Worm (Caenorhabditis elegans) whole organism, young adult: ENCODE measurements around the gene W02D7.12.

ENCODE experiments used
- B0019.2 ChIP-seq: fragments of 200-800 bp; sonication (Bioruptor generic); conservative IDR thresholded peaks from 2 replicates; pipeline ENCODE4 v1.3.6; 2022; ENCODE audit warnings: missing genetic modification reagents, missing genetic modification characterization, missing compliant biosample characterization
- B0035.1 ChIP-seq: sonication (generic microtip); optimal IDR thresholded peaks from 2 replicates; lab custom pipeline; 2016; ENCODE audit warnings: missing genetic modification characterization, mild to moderate bottlenecking, missing compliant biosample characterization, missing genotype, missing genetic modification reagents
- B0261.1 ChIP-seq: sonication (generic microtip); optimal IDR thresholded peaks from 2 replicates; lab custom pipeline; 2016; ENCODE audit warnings: mild to moderate bottlenecking, missing genetic modification characterization, moderate library complexity, missing compliant biosample characterization
- F10E7.11 ChIP-seq: sonication (generic microtip); optimal IDR thresholded peaks from 2 replicates; lab custom pipeline; 2017; ENCODE audit warnings: mild to moderate bottlenecking, missing genetic modification characterization, moderate library complexity, missing compliant biosample characterization
- F22D6.2 ChIP-seq: sonication (generic microtip); optimal IDR thresholded peaks from 2 replicates; lab custom pipeline; 2016; ENCODE audit warnings: mild to moderate bottlenecking, missing genetic modification characterization, missing compliant biosample characterization
- F37B4.10 ChIP-seq: fragments of 200-800 bp; sonication (Bioruptor generic); IDR thresholded peaks from 2 replicates; pipeline ENCODE4 v1.3.6; 2022; ENCODE audit warnings: missing genetic modification characterization, missing compliant biosample characterization
- F39B2.1 ChIP-seq: fragments of 200-800 bp; sonication (Bioruptor generic); IDR thresholded peaks from 2 replicates; pipeline ENCODE4 v1.3.6; 2022; ENCODE audit warnings: missing genetic modification reagents, missing genetic modification characterization, missing compliant biosample characterization
- F49E8.2 ChIP-seq: sonication (generic microtip); optimal IDR thresholded peaks from 3 replicates; lab custom pipeline; 2017; ENCODE audit warnings: missing genetic modification characterization, mild to moderate bottlenecking, missing compliant biosample characterization, antibody characterized with exemption, moderate library complexity; ENCODE audit not compliant: insufficient read depth
- F55B11.4 ChIP-seq: sonication (generic microtip); optimal IDR thresholded peaks from 2 replicates; lab custom pipeline; 2016; ENCODE audit warnings: missing compliant biosample characterization, missing genetic modification characterization, borderline replicate concordance; ENCODE audit not compliant: insufficient read depth
- F57C9.4 ChIP-seq: sonication (generic microtip); optimal IDR thresholded peaks from 2 replicates; lab custom pipeline; 2017; ENCODE audit warnings: mild to moderate bottlenecking, missing genetic modification characterization, missing compliant biosample characterization
- K11D2.4 ChIP-seq: fragments of 200-800 bp; sonication (Bioruptor generic); IDR thresholded peaks from 2 replicates; pipeline ENCODE4 v1.3.6; 2022; ENCODE audit warnings: missing genetic modification reagents, missing genetic modification characterization, missing compliant biosample characterization
- T07F8.4 ChIP-seq: sonication (generic microtip); optimal IDR thresholded peaks from 2 replicates; lab custom pipeline; 2016; ENCODE audit warnings: mild to moderate bottlenecking, missing genetic modification characterization, moderate library complexity, missing compliant biosample characterization
- T26A5.8 ChIP-seq: sonication (generic microtip); optimal IDR thresholded peaks from 2 replicates; lab custom pipeline; 2016; ENCODE audit warnings: missing genetic modification characterization, missing compliant biosample characterization
- Y53G8AR.9 ChIP-seq: fragments of 200-800 bp; sonication (Bioruptor generic); conservative IDR thresholded peaks from 2 replicates; pipeline ENCODE4 v1.3.6; 2022; ENCODE audit warnings: missing genetic modification reagents, missing genetic modification characterization, missing compliant biosample characterization
- Y56A3A.18 ChIP-seq: fragments of 200-800 bp; sonication (Bioruptor generic); IDR thresholded peaks from 2 replicates; pipeline ENCODE4 v1.3.6; 2022; ENCODE audit warnings: missing genetic modification reagents, missing genetic modification characterization, missing compliant biosample characterization
- akir-1 ChIP-seq: fragments of 200-800 bp; sonication (Bioruptor generic); optimal IDR thresholded peaks from 2 replicates; lab custom pipeline; 2018; ENCODE audit warnings: mild to moderate bottlenecking, missing genetic modification characterization, moderate library complexity, missing compliant biosample characterization
- atf-7 ChIP-seq: sonication (generic microtip); optimal IDR thresholded peaks from 2 replicates; lab custom pipeline; 2017; ENCODE audit warnings: mild to moderate bottlenecking, missing genetic modification characterization, missing compliant biosample characterization
- athp-1 ChIP-seq: sonication (generic microtip); optimal IDR thresholded peaks from 2 replicates; lab custom pipeline; 2017; ENCODE audit warnings: mild to moderate bottlenecking, missing genetic modification characterization, missing compliant biosample characterization
- bed-1 ChIP-seq: fragments of 200-800 bp; sonication (Bioruptor generic); IDR thresholded peaks from 2 replicates; pipeline ENCODE4 v1.3.6; 2022; ENCODE audit warnings: missing genetic modification reagents, missing genetic modification characterization, missing compliant biosample characterization
- ccch-3 ChIP-seq: fragments of 200-800 bp; sonication (Bioruptor generic); optimal IDR thresholded peaks from 2 replicates; lab custom pipeline; 2018; ENCODE audit warnings: mild to moderate bottlenecking, missing genetic modification characterization, missing compliant biosample characterization
- ceh-100 ChIP-seq: fragments of 200-800 bp; sonication (Bioruptor generic); IDR thresholded peaks from 2 replicates; pipeline ENCODE4 v1.3.6; 2022; ENCODE audit warnings: missing genetic modification reagents, missing genetic modification characterization, missing compliant biosample characterization
- ceh-40 ChIP-seq: fragments of 200-800 bp; sonication (Bioruptor generic); IDR thresholded peaks from 2 replicates; pipeline ENCODE4 v1.3.6; 2022; ENCODE audit warnings: missing genetic modification characterization, missing compliant biosample characterization
- ceh-79 ChIP-seq: sonication (generic microtip); optimal IDR thresholded peaks from 2 replicates; lab custom pipeline; 2017; ENCODE audit warnings: mild to moderate bottlenecking, missing genetic modification characterization, missing compliant biosample characterization
- ceh-91 ChIP-seq: fragments of 200-800 bp; sonication (Bioruptor generic); IDR thresholded peaks from 2 replicates; pipeline ENCODE4 v1.3.6; 2022; ENCODE audit warnings: missing genetic modification reagents, missing genetic modification characterization, missing compliant biosample characterization
- die-1 ChIP-seq: sonication (generic microtip); optimal IDR thresholded peaks from 2 replicates; lab custom pipeline; 2016; ENCODE audit warnings: missing genotype, mild to moderate bottlenecking, missing genetic modification characterization, missing compliant biosample characterization
- dox-1 ChIP-seq: fragments of 200-800 bp; sonication (Bioruptor generic); IDR thresholded peaks from 2 replicates; pipeline ENCODE4 v1.3.6; 2022; ENCODE audit warnings: missing genetic modification reagents, missing genetic modification characterization, missing compliant biosample characterization
- egrh-3 ChIP-seq: fragments of 200-800 bp; sonication (Bioruptor generic); IDR thresholded peaks from 2 replicates; pipeline ENCODE4 v1.3.6; 2022; ENCODE audit warnings: missing genetic modification reagents, missing genetic modification characterization, missing compliant biosample characterization
- hlh-12 ChIP-seq: sonication (generic microtip); optimal IDR thresholded peaks from 2 replicates; lab custom pipeline; 2016; ENCODE audit warnings: missing genetic modification characterization, missing compliant biosample characterization
- hlh-26 ChIP-seq: fragments of 200-800 bp; sonication (Bioruptor generic); conservative IDR thresholded peaks from 2 replicates; pipeline ENCODE4 v1.3.6; 2022; ENCODE audit warnings: missing genetic modification reagents, missing genetic modification characterization, missing compliant biosample characterization
- lag-1 ChIP-seq: fragments of 200-800 bp; sonication (Bioruptor generic); IDR thresholded peaks from 2 replicates; pipeline ENCODE4 v1.3.6; 2022; ENCODE audit warnings: missing genetic modification reagents, missing genetic modification characterization, missing compliant biosample characterization
- lin-40 ChIP-seq: sonication (generic microtip); optimal IDR thresholded peaks from 2 replicates; lab custom pipeline; 2016; ENCODE audit warnings: missing genetic modification characterization, mild to moderate bottlenecking, missing compliant biosample characterization, missing genotype, missing genetic modification reagents
- madf-3 ChIP-seq: fragments of 200-800 bp; sonication (Bioruptor generic); IDR thresholded peaks from 2 replicates; pipeline ENCODE4 v1.3.6; 2022; ENCODE audit warnings: missing genetic modification reagents, missing genetic modification characterization, missing compliant biosample characterization
- nfya-1 ChIP-seq: sonication (generic microtip); optimal IDR thresholded peaks from 2 replicates; lab custom pipeline; 2017; ENCODE audit warnings: antibody characterized with exemption, missing compliant biosample characterization, missing genetic modification characterization, borderline replicate concordance; ENCODE audit not compliant: insufficient read depth
- nfya-2 ChIP-seq: fragments of 200-800 bp; sonication (Bioruptor generic); IDR thresholded peaks from 2 replicates; pipeline ENCODE4 v1.3.6; 2022; ENCODE audit warnings: missing genetic modification reagents, missing genetic modification characterization, missing compliant biosample characterization
- nfyb-1 ChIP-seq: fragments of 200-800 bp; sonication (Bioruptor generic); IDR thresholded peaks from 2 replicates; pipeline ENCODE4 v1.3.6; 2022; ENCODE audit warnings: missing genetic modification reagents, missing genetic modification characterization, missing compliant biosample characterization
- nhr-120 ChIP-seq: fragments of 200-800 bp; sonication (Bioruptor generic); IDR thresholded peaks from 2 replicates; pipeline ENCODE4 v1.3.6; 2022; ENCODE audit warnings: missing genetic modification characterization, missing compliant biosample characterization
- nhr-90 ChIP-seq: sonication (generic microtip); optimal IDR thresholded peaks from 2 replicates; lab custom pipeline; 2016; ENCODE audit warnings: missing genotype, mild to moderate bottlenecking, missing genetic modification characterization, missing compliant biosample characterization
- pbrm-1 ChIP-seq: fragments of 200-800 bp; sonication (Bioruptor generic); IDR thresholded peaks from 2 replicates; pipeline ENCODE4 v1.3.6; 2022; ENCODE audit warnings: missing genetic modification reagents, missing genetic modification characterization, missing compliant biosample characterization
- rec-8 ChIP-seq, 2 experiments: sonication (generic microtip); optimal IDR thresholded peaks; 2 replicates each; lab custom pipeline; 2016; ENCODE audit warnings: mild to moderate bottlenecking in 2 of 2, missing genetic modification characterization in 2 of 2, missing genetic modification reagents in 2 of 2, missing genotype in 2 of 2, missing biosample characterization in 1 of 2, missing compliant biosample characterization in 1 of 2, moderate library complexity in 1 of 2
- repo-1 ChIP-seq: sonication (generic microtip); optimal IDR thresholded peaks from 2 replicates; lab custom pipeline; 2017; ENCODE audit warnings: mild to moderate bottlenecking, missing genetic modification characterization, missing compliant biosample characterization
- rpc-1 ChIP-seq, 2 experiments: fragments of 150-350 bp in 1 of 2; sonication (generic microtip) in 1 of 2; optimal IDR thresholded peaks; 2 replicates each; lab custom pipeline; 2014 to 2018; ENCODE audit warnings: missing biosample characterization in 1 of 2, missing genetic modification characterization in 1 of 2, missing genetic modification reagents in 1 of 2, missing genotype in 1 of 2
- sdz-38 ChIP-seq: sonication (generic microtip); optimal IDR thresholded peaks from 2 replicates; lab custom pipeline; 2016; ENCODE audit warnings: missing genotype, missing genetic modification characterization, missing compliant biosample characterization
- snpc-3.4 ChIP-seq: sonication (generic microtip); optimal IDR thresholded peaks from 2 replicates; lab custom pipeline; 2017; ENCODE audit warnings: missing genetic modification characterization, mild to moderate bottlenecking, missing compliant biosample characterization, antibody characterized with exemption, moderate library complexity, missing genotype, missing genetic modification reagents
- snpc-4 ChIP-seq, 5 experiments: fragments of 150-350 bp in 1 of 5; sonication (generic microtip) in 4 of 5; optimal IDR thresholded peaks; 2 replicates each; lab custom pipeline; 2014 to 2018; ENCODE audit warnings: missing genetic modification characterization in 5 of 5, missing biosample characterization in 3 of 5, antibody characterized with exemption in 2 of 5, mild to moderate bottlenecking in 2 of 5, missing compliant biosample characterization in 2 of 5, missing genotype in 2 of 5, moderate library complexity in 2 of 5, missing genetic modification reagents in 1 of 5
- tbx-9 ChIP-seq: sonication (generic microtip); optimal IDR thresholded peaks from 2 replicates; lab custom pipeline; 2016; ENCODE audit warnings: borderline replicate concordance, missing genetic modification characterization, inconsistent platforms, missing compliant biosample characterization
- unc-62 ChIP-seq: fragments of 150-350 bp; optimal IDR thresholded peaks from 2 replicates; lab custom pipeline; 2014; ENCODE audit warnings: missing biosample characterization, missing genetic modification reagents, missing genetic modification characterization

The W02D7.12 gene

DNA sequence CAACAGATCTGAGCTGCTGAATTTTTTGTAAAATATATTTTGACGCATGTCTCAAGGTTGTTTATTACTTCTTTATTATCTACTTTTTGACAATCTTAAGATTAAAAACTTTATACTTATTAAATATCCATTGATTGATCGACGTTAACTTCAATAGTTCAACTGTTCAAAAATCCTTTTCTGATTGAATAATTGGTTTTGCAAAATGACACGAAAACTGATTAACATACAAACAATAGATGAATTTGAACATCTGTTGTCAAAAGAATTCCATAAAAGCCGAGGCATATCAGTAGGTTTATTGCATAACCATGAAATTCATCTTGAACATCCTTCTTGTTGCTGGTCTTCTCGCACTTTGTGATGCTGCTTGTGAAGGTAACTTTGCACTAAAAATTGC is at the start of gene W02D7.12:
Gene W02D7.12, plus strand, starts transcription at position 301 of the 400 bp plus-strand sequence.
- TF ChIP-seq repo-1 (tag; lab: Kevin White, UChicago) (no peak), F57C9.4 (no peak), Y53G8AR.9 (GFP tag; lab: Robert Waterston, UW) (no peak), B0019.2 (GFP tag; lab: Robert Waterston, UW) (no peak), F55B11.4 (no peak), B0261.1 (tag; lab: Kevin White, UChicago) (no peak), nfyb-1 (GFP tag; lab: Robert Waterston, UW) (no peak), snpc-3.4 (tag; lab: Kevin White, UChicago) (no peak), nfya-1 (tag; lab: Kevin White, UChicago) (no peak), hlh-26 (GFP tag; lab: Robert Waterston, UW) (no peak), F22D6.2 (no peak), B0035.1 (tag; lab: Kevin White, UChicago) (no peak), bed-1 (GFP tag; lab: Robert Waterston, UW) (no peak), nhr-90 (no peak), ceh-40 (GFP tag; lab: Robert Waterston, UW) (no peak), T07F8.4 (tag; lab: Kevin White, UChicago) (no peak), dox-1 (GFP tag; lab: Robert Waterston, UW) (no peak), athp-1 (tag; lab: Kevin White, UChicago) (no peak), nfya-2 (GFP tag; lab: Robert Waterston, UW) (no peak)

DNA sequence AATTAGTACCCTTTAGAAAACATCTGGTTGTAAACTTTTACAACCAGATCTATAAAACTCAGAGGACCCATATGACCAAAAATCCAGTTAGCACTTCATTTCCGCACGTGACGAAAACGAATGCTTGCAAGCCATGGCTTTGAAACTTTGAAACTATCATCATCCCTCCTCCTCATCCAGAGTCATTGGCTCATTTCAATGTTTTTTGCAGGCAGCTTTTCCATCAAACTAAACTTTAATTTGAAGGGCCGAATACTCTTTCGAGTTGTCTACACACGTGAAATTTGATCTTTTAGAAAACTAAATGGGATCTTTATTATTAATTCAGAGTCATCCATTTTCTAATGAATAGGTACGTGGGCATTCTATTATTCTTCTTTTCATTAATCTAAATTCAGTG is 49.1 kb upstream of the W02D7.12 start:
- TF ChIP-seq ceh-40 (GFP tag; lab: Robert Waterston, UW) (no peak), egrh-3 (no peak), akir-1 (GFP tag; lab: Kevin White, UChicago) (no peak), F37B4.10 (GFP tag; lab: Robert Waterston, UW) (no peak), F49E8.2 (no peak), tbx-9 (tag; lab: Kevin White, UChicago) (no peak), atf-7 (tag; lab: Kevin White, UChicago) (no peak), F22D6.2 (no peak), die-1 (tag; lab: Kevin White, UChicago) (no peak), sdz-38 (tag; lab: Kevin White, UChicago) (no peak), rec-8 (tag; optimal IDR thresholded peaks at IDR 0.05; lab: Kevin White, UChicago) (no peak), Y56A3A.18 (GFP tag; lab: Robert Waterston, UW) (no peak), K11D2.4 (GFP tag; lab: Robert Waterston, UW) (no peak), nhr-90 (no peak), ceh-79 (tag; lab: Kevin White, UChicago) (no peak), T07F8.4 (tag; lab: Kevin White, UChicago) (no peak), lin-40 (tag; lab: Kevin White, UChicago) (no peak), snpc-4 (GFP tag; optimal IDR thresholded peaks at IDR 0.05; lab: Kevin White, UChicago) (no peak), snpc-4 (tag; optimal IDR thresholded peaks at IDR 0.05; lab: Kevin White, UChicago) (no peak), T26A5.8 (tag; lab: Kevin White, UChicago) (no peak), nhr-120 (GFP tag; lab: Robert Waterston, UW) (no peak)

DNA sequence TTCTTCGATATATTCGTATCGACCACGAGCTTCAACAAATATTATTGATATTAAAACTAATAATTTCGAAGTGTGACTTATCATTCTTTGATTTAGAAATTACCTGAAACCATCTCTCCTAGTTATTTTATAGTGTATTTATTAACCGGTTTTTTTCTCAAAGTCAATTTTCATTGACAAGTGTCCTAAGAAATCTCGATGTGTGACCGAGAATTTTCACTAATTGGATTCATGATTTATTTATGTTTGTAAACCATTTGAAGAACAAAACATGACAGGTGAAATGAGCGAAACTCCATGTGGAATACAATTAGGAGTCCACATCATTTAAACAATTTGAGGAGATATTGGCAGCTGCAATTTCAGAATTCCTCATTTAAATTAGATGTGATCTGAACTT is 47.8 kb upstream of the W02D7.12 start, which contains the start of gene C16D9.8:
Gene C16D9.8, minus strand, starts transcription at position 101 of the 400 bp plus-strand sequence.
- TF ChIP-seq F10E7.11 (tag; lab: Kevin White, UChicago) = no peak
- no peak for TF ChIP-seq ceh-100 (GFP tag; lab: Robert Waterston, UW)
- no peak for TF ChIP-seq ceh-91
- TF ChIP-seq die-1 (tag; lab: Kevin White, UChicago) = no peak
- no peak for TF ChIP-seq ccch-3 (GFP tag; lab: Kevin White, UChicago)
- TF ChIP-seq lag-1 = no peak
- no peak for TF ChIP-seq F39B2.1 (GFP tag; lab: Robert Waterston, UW)
- no peak for TF ChIP-seq unc-62 (GFP tag; lab: Kevin White, UChicago)
- no peak for TF ChIP-seq F22D6.2
- no peak for TF ChIP-seq pbrm-1
- TF ChIP-seq rpc-1 (optimal IDR thresholded peaks at IDR 0.05; lab: Kevin White, UChicago) = no peak
- TF ChIP-seq rpc-1 (tag; optimal IDR thresholded peaks at IDR 0.05; lab: Kevin White, UChicago) = no peak
- TF ChIP-seq hlh-12 (tag; lab: Kevin White, UChicago) = no peak
- no peak for TF ChIP-seq snpc-4 (GFP tag; optimal IDR thresholded peaks at IDR 0.05; lab: Kevin White, UChicago)
- no peak for TF ChIP-seq snpc-4 (tag; optimal IDR thresholded peaks at IDR 0.05; lab: Kevin White, UChicago)
- TF ChIP-seq madf-3 (GFP tag; lab: Robert Waterston, UW) = no peak
